Fruit fly (Drosophila melanogaster): ENCODE measurements around the gene cyst.

cyst gene

DNA sequence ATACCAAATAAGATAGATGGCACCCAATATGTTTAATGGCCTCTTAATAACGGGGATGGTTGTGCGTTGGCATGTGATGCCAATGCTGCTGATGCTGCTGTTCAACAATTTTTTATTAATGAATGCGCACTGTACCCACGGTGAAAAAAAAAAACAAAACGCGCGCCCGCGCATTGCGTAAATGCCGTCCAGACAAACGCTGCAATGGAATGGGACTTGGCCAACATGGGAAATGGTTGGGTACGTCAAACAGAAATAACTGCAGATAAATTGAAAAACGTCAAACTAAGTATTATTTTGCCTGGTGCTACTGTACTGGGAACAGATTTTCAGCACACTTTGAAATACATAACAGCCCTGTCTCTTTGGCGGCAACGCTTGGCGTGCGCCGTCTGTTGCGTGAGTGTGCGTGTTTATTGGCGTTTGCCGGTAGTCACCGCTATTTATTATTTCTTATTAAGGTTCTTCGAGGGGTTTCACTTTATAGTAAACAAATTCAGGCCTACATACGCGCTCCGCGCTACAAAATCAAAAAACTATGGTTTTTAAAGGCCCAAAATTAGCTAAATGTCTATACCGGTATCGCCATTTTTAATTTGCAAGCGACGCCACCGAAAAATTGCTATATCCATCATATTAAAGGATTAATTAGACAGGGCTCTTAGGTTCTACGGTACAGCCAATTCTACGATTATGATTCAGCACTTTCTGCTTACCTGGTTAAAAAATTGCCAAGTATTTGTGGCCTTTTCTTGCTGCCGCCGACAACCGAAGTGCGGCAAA lies 55.8 kb downstream of the cyst start (continued):
- TF ChIP-seq B-H1 (GFP tag; IDR thresholded peaks at IDR 0.05) (no peak), CG2129 (GFP tag; IDR thresholded peaks at IDR 0.05; ENCODE audit: partially characterized antibody) (no peak), CG3065 (GFP tag; optimal IDR thresholded peaks at IDR 0.05) (no peak), slbo (GFP tag; IDR thresholded peaks at IDR 0.05) (peak; percentile 60), pb (GFP tag; optimal IDR thresholded peaks at IDR 0.05) (no peak), CG17912 (GFP tag; optimal IDR thresholded peaks at IDR 0.05) (no peak), lbe (GFP tag; optimal IDR thresholded peaks at IDR 0.05) (no peak), bbx (GFP tag; IDR thresholded peaks at IDR 0.05; ENCODE audit: partially characterized antibody) (peak; percentile 45; the same call in 1 of the 2 replicates), Rfx (GFP tag; IDR thresholded peaks at IDR 0.05) (peak; percentile 49), CG2120 (GFP tag; optimal IDR thresholded peaks at IDR 0.05) (peak; percentile 43), tgo (GFP tag; IDR thresholded peaks at IDR 0.05) (no peak), CG11696 (GFP tag; IDR thresholded peaks at IDR 0.05) (no peak), gem (tag; optimal IDR thresholded peaks at IDR 0.05) (peak; percentile 44), Pdp1 (GFP tag; optimal IDR thresholded peaks at IDR 0.05) (peak; percentile 22 to 51), CG18619 (GFP tag; optimal IDR thresholded peaks at IDR 0.05) (no peak), CG4730 (GFP tag; IDR thresholded peaks at IDR 0.05) (0 out of 2 replicates have a peak, but pooled peaks have one; percentile 33), Xrp1 (GFP tag; IDR thresholded peaks at IDR 0.05) (peak; percentile 53; the same call in 1 of the 2 replicates), Eip74EF (GFP tag; optimal IDR thresholded peaks at IDR 0.05) (no peak), HLHmδ (GFP tag; optimal IDR thresholded peaks at IDR 0.05) (peak; percentile 15), CTCF (GFP tag; optimal IDR thresholded peaks at IDR 0.05) (peak; percentile 26), Six4 (GFP tag; optimal IDR thresholded peaks at IDR 0.05) (peak; percentile 27), klu (GFP tag; IDR thresholded peaks at IDR 0.05) (no peak), CG10543 (GFP tag; optimal IDR thresholded peaks at IDR 0.05) (peak; percentile 18), Oaz (GFP tag; IDR thresholded peaks at IDR 0.05) (no peak), Hr51 (GFP tag; optimal IDR thresholded peaks at IDR 0.05) (peak in 1 of 2 experiments; percentile 20), Ssrp (tag; optimal IDR thresholded peaks at IDR 0.05) (peak; percentile 10), ac (GFP tag; optimal IDR thresholded peaks at IDR 0.05) (no peak), scrt (GFP tag; optimal IDR thresholded peaks at IDR 0.05) (no peak), CG15479 (GFP tag; optimal IDR thresholded peaks at IDR 0.05) (peak; percentile 76), org-1 (GFP tag; optimal IDR thresholded peaks at IDR 0.05) (no peak), chn (GFP tag; optimal IDR thresholded peaks at IDR 0.05) (peak; percentile 39), CHES-1-like (GFP tag; optimal IDR thresholded peaks at IDR 0.05) (peak; percentile 16), cg (GFP tag; optimal IDR thresholded peaks at IDR 0.05) (peak; percentile 85), kah (GFP tag; optimal IDR thresholded peaks at IDR 0.05) (no peak), D19A (tag; optimal IDR thresholded peaks at IDR 0.05) (no peak), CG7745 (tag; optimal IDR thresholded peaks at IDR 0.05) (no peak), sna (GFP tag; IDR thresholded peaks at IDR 0.05; ENCODE audit: partially characterized antibody) (no peak; the same call in 1 of the 2 replicates), Lim3 (GFP tag; IDR thresholded peaks at IDR 0.05) (peak; percentile 14; the same call in 1 of the 2 replicates), Stat92E (GFP tag; optimal IDR thresholded peaks at IDR 0.05) (no peak), Fer1 (GFP tag; optimal IDR thresholded peaks at IDR 0.05) (peak; percentile 19), Sox102F (GFP tag; optimal IDR thresholded peaks at IDR 0.05) (peak; percentile 24), dan (GFP tag; IDR thresholded peaks at IDR 0.05) (no peak), CG12155 (GFP tag; optimal IDR thresholded peaks at IDR 0.05) (no peak), Doc3 (GFP tag; IDR thresholded peaks at IDR 0.05; ENCODE audit: partially characterized antibody) (no peak), Ada2b (GFP tag; IDR thresholded peaks at IDR 0.05) (0 out of 2 replicates have a peak, but pooled peaks have one; percentile 13), CG8478 (optimal IDR thresholded peaks at IDR 0.05) (no peak), jigr1 (GFP tag; IDR thresholded peaks at IDR 0.05) (no peak), E2f2 (GFP tag; IDR thresholded peaks at IDR 0.05) (peak; percentile 75), row (GFP tag; IDR thresholded peaks at IDR 0.05) (peak; percentile 73)
